Worm (Caenorhabditis elegans) whole organism, L2 larva: ENCODE results near the gene F14B8.5.
A peak's percentile ranks its signal among the peaks of the same experiment; 100 is the strongest.

ENCODE experiments used
- ceh-16 ChIP-seq: fragments of 150-350 bp; optimal IDR thresholded peaks from 2 replicates; lab custom pipeline; 2014; ENCODE audit warnings: missing biosample characterization, missing genetic modification characterization
- ceh-82 ChIP-seq: fragments of 150-350 bp; optimal IDR thresholded peaks from 2 replicates; lab custom pipeline; 2014; ENCODE audit warnings: missing biosample characterization, missing genetic modification characterization
- fos-1 ChIP-seq: fragments of 150-350 bp; optimal IDR thresholded peaks from 2 replicates; lab custom pipeline; 2014; ENCODE audit warnings: missing biosample characterization, missing genetic modification characterization
- unc-62 ChIP-seq: fragments of 150-350 bp; optimal IDR thresholded peaks from 2 replicates; lab custom pipeline; 2014; ENCODE audit warnings: missing biosample characterization, missing genetic modification reagents, missing genetic modification characterization
- ztf-4 ChIP-seq: fragments of 150-350 bp; optimal IDR thresholded peaks from 2 replicates; lab custom pipeline; 2014; ENCODE audit warnings: missing biosample characterization, missing genetic modification characterization

- TF ChIP-seq ztf-4 (tag; lab: Kevin White, UChicago), result no peak
- no peak for TF ChIP-seq ceh-82 (tag; lab: Kevin White, UChicago)
- no peak for TF ChIP-seq ceh-16 (tag; lab: Kevin White, UChicago)
- peak; percentile 71 for TF ChIP-seq fos-1 (tag; lab: Kevin White, UChicago)
- TF ChIP-seq unc-62 (GFP tag; lab: Kevin White, UChicago), result no peak
Measured at ce11 chrX:6924461-6924860, 4.0 kb downstream of the F14B8.5 start, which contains the start of gene otpl-3.
